Fruit fly (Drosophila melanogaster) whole organism, embryonic: Measurements from ENCODE around the gene CG3603.

ENCODE experiments used
- Aef1 ChIP-seq: fragments of 200-800 bp; sonication (Bioruptor generic); IDR thresholded peaks from 3 replicates; pipeline ENCODE4 v1.3.6; 2022; ENCODE audit warnings: missing biosample characterization, missing genetic modification characterization
- Atf-2 ChIP-seq: fragments of 200-800 bp; sonication (Bioruptor generic); optimal IDR thresholded peaks from 2 replicates; lab custom pipeline; 2016; ENCODE audit warnings: missing biosample characterization, missing genetic modification characterization
- CG11093 ChIP-seq: fragments of 200-800 bp; sonication (Bioruptor generic); IDR thresholded peaks from 3 replicates; pipeline ENCODE4 v1.3.6; 2022; ENCODE audit warnings: missing biosample characterization, missing genetic modification characterization
- CG11247 ChIP-seq: fragments of 200-800 bp; sonication (Bioruptor generic); IDR thresholded peaks from 2 replicates; pipeline ENCODE4 v1.3.6; 2022; ENCODE audit warnings: missing biosample characterization, missing genetic modification characterization
- CG12219 ChIP-seq: fragments of 200-800 bp; sonication (Bioruptor generic); optimal IDR thresholded peaks from 3 replicates; lab custom pipeline; 2018; ENCODE audit warnings: missing biosample characterization, mild to moderate bottlenecking, missing genetic modification characterization
- CG12391 ChIP-seq: fragments of 200-800 bp; sonication (Bioruptor generic); optimal IDR thresholded peaks from 3 replicates; lab custom pipeline; 2018; ENCODE audit warnings: missing biosample characterization, mild to moderate bottlenecking, missing genetic modification characterization, moderate library complexity
- CG13424 ChIP-seq: fragments of 200-800 bp; sonication (Bioruptor generic); optimal IDR thresholded peaks from 2 replicates; lab custom pipeline; 2019; ENCODE audit warnings: missing biosample characterization, mild to moderate bottlenecking, missing genetic modification characterization, moderate library complexity
- CG14667 ChIP-seq: fragments of 200-800 bp; sonication (Bioruptor generic); IDR thresholded peaks from 2 replicates; pipeline ENCODE4 v1.3.6; 2022; ENCODE audit warnings: missing biosample characterization, missing genetic modification characterization
- CG32772 ChIP-seq: fragments of 200-800 bp; sonication (Bioruptor generic); IDR thresholded peaks from 2 replicates; pipeline ENCODE4 v1.3.6; 2022; ENCODE audit warnings: missing biosample characterization, missing genetic modification characterization
- CG3847 ChIP-seq: fragments of 200-800 bp; sonication (Bioruptor generic); IDR thresholded peaks from 2 replicates; pipeline ENCODE4 v1.3.6; 2022; ENCODE audit warnings: missing biosample characterization, missing genetic modification characterization
- CG4617 ChIP-seq: fragments of 200-800 bp; sonication (Bioruptor generic); optimal IDR thresholded peaks from 3 replicates; lab custom pipeline; 2016; ENCODE audit warnings: missing biosample characterization, missing genetic modification characterization, borderline replicate concordance
- CG6689 ChIP-seq: fragments of 200-800 bp; sonication (Bioruptor generic); IDR thresholded peaks from 2 replicates; pipeline ENCODE4 v1.3.6; 2022; ENCODE audit warnings: missing biosample characterization, missing genetic modification characterization
- CG6854 ChIP-seq: fragments of 200-800 bp; sonication (Bioruptor generic); optimal IDR thresholded peaks from 3 replicates; lab custom pipeline; 2017; ENCODE audit warnings: missing biosample characterization, mild to moderate bottlenecking, missing genetic modification characterization
- CG9797 ChIP-seq: fragments of 200-800 bp; sonication (Bioruptor generic); optimal IDR thresholded peaks from 3 replicates; lab custom pipeline; 2018; ENCODE audit warnings: missing biosample characterization, mild to moderate bottlenecking, missing genetic modification characterization
- Deaf1 ChIP-seq: fragments of 200-800 bp; optimal IDR thresholded peaks from 3 replicates; lab custom pipeline; 2019; ENCODE audit warnings: missing biosample characterization, mild to moderate bottlenecking, missing genetic modification characterization, moderate library complexity
- Dfd ChIP-seq, 2 experiments: fragments of >200 bp; optimal IDR thresholded peaks; 2 replicates each; lab custom pipeline; 2017; ENCODE audit warnings: missing biosample characterization in 2 of 2, missing genetic modification characterization in 2 of 2
- Dip3 ChIP-seq: fragments of 200-800 bp; sonication (Bioruptor generic); optimal IDR thresholded peaks from 3 replicates; lab custom pipeline; 2016; ENCODE audit warnings: missing biosample characterization, missing genetic modification characterization
- Dref ChIP-seq: fragments of 200-800 bp; sonication (Bioruptor generic); IDR thresholded peaks from 2 replicates; pipeline ENCODE4 v1.3.6; 2022; ENCODE audit warnings: missing biosample characterization, missing genetic modification characterization
- HLHmδ ChIP-seq: fragments of 200-800 bp; sonication (Bioruptor generic); optimal IDR thresholded peaks from 2 replicates; lab custom pipeline; 2018; ENCODE audit warnings: missing biosample characterization, mild to moderate bottlenecking, missing genetic modification characterization, moderate library complexity
- Lpt ChIP-seq: fragments of >200 bp; optimal IDR thresholded peaks from 2 replicates; lab custom pipeline; 2018; ENCODE audit warnings: missing biosample characterization, missing genetic modification characterization
- Myb ChIP-seq: fragments of 200-800 bp; sonication (Bioruptor generic); optimal IDR thresholded peaks from 2 replicates; lab custom pipeline; 2016; ENCODE audit warnings: missing biosample characterization, missing genetic modification characterization
- Nf-YB ChIP-seq: fragments of 200-800 bp; sonication (Bioruptor generic); optimal IDR thresholded peaks from 3 replicates; lab custom pipeline; 2019; ENCODE audit warnings: missing biosample characterization, mild to moderate bottlenecking, missing genetic modification characterization, moderate library complexity
- NfI ChIP-seq: fragments of 200-800 bp; sonication (Bioruptor generic); optimal IDR thresholded peaks from 3 replicates; lab custom pipeline; 2018; ENCODE audit warnings: missing biosample characterization, mild to moderate bottlenecking, missing genetic modification characterization, moderate library complexity
- Oaz ChIP-seq: fragments of 200-800 bp; sonication (Bioruptor generic); IDR thresholded peaks from 2 replicates; pipeline ENCODE4 v1.3.6; 2022; ENCODE audit warnings: missing biosample characterization, missing genetic modification characterization
- Oli ChIP-seq: fragments of 200-800 bp; sonication (Bioruptor generic); optimal IDR thresholded peaks from 2 replicates; lab custom pipeline; 2018; ENCODE audit warnings: missing biosample characterization, mild to moderate bottlenecking, missing genetic modification characterization, moderate library complexity
- Rfx ChIP-seq: fragments of 200-800 bp; sonication (Bioruptor generic); IDR thresholded peaks from 2 replicates; pipeline ENCODE4 v1.3.6; 2022; ENCODE audit warnings: missing biosample characterization, missing genetic modification characterization
- Sry-β ChIP-seq: fragments of 200-800 bp; sonication (Bioruptor generic); optimal IDR thresholded peaks from 2 replicates; lab custom pipeline; 2018; ENCODE audit warnings: missing biosample characterization, mild to moderate bottlenecking, missing genetic modification characterization, moderate library complexity
- Stat92E ChIP-seq, 3 experiments: fragments of >200 bp in 2 of 3; fragments of 200-800 bp in 1 of 3; sonication (Bioruptor generic) in 1 of 3; optimal IDR thresholded peaks; 2 replicates each; lab custom pipeline; 2017 to 2019; ENCODE audit warnings: missing biosample characterization in 3 of 3, missing genetic modification characterization in 3 of 3, mild to moderate bottlenecking in 1 of 3, moderate library complexity in 1 of 3
- TFAM ChIP-seq: fragments of 200-800 bp; sonication (Bioruptor generic); optimal IDR thresholded peaks from 2 replicates; lab custom pipeline; 2017; ENCODE audit warnings: missing biosample characterization, missing genetic modification characterization, inconsistent platforms
- Xrp1 ChIP-seq: fragments of 200-800 bp; sonication (Bioruptor generic); IDR thresholded peaks from 2 replicates; pipeline ENCODE4 v1.3.6; 2022; ENCODE audit warnings: missing biosample characterization, missing genetic modification characterization
- chn ChIP-seq: fragments of 200-800 bp; sonication (Bioruptor generic); optimal IDR thresholded peaks from 2 replicates; lab custom pipeline; 2016; ENCODE audit warnings: missing biosample characterization, missing genetic modification characterization
- crp ChIP-seq, 2 experiments: fragments of 200-800 bp; sonication (Bioruptor generic); optimal IDR thresholded peaks; 2 replicates in 1 of 2; 3 replicates in 1 of 2; lab custom pipeline; 2017; ENCODE audit warnings: missing biosample characterization in 2 of 2, missing genetic modification characterization in 2 of 2, mild to moderate bottlenecking in 1 of 2, moderate library complexity in 1 of 2
- dmrt11E ChIP-seq: fragments of 200-800 bp; sonication (Bioruptor generic); optimal IDR thresholded peaks from 3 replicates; lab custom pipeline; 2018; ENCODE audit warnings: missing biosample characterization, mild to moderate bottlenecking, missing genetic modification characterization, moderate library complexity
- emc ChIP-seq: fragments of 200-800 bp; sonication (Bioruptor generic); optimal IDR thresholded peaks from 2 replicates; lab custom pipeline; 2016; ENCODE audit warnings: missing biosample characterization, missing genetic modification characterization
- ewg ChIP-seq: fragments of 200-800 bp; sonication (Bioruptor generic); optimal IDR thresholded peaks from 3 replicates; lab custom pipeline; 2017; ENCODE audit warnings: mild to moderate bottlenecking, missing biosample characterization, missing genetic modification reagents, missing genetic modification characterization
- ftz-f1 ChIP-seq: fragments of 200-800 bp; sonication (Bioruptor generic); optimal IDR thresholded peaks from 2 replicates; lab custom pipeline; 2016; ENCODE audit warnings: missing biosample characterization, missing genetic modification characterization
- gem ChIP-seq: fragments of 200-800 bp; sonication (Bioruptor generic); optimal IDR thresholded peaks from 2 replicates; lab custom pipeline; 2019; ENCODE audit warnings: missing biosample characterization, mild to moderate bottlenecking, missing genetic modification characterization, moderate library complexity
- gfzf ChIP-seq: fragments of 200-800 bp; sonication (Bioruptor generic); optimal IDR thresholded peaks from 2 replicates; lab custom pipeline; 2016; ENCODE audit warnings: missing biosample characterization, mild to moderate bottlenecking, missing genetic modification characterization, moderate library complexity
- lmd ChIP-seq: fragments of 200-800 bp; sonication (Bioruptor generic); IDR thresholded peaks from 2 replicates; pipeline ENCODE4 v1.3.6; 2022; ENCODE audit warnings: missing biosample characterization, missing genetic modification characterization
- nerfin-2 ChIP-seq: fragments of 200-800 bp; sonication (Bioruptor generic); IDR thresholded peaks from 2 replicates; pipeline ENCODE4 v1.3.6; 2022; ENCODE audit warnings: missing biosample characterization, missing genetic modification characterization; ENCODE audit not compliant: partially characterized antibody
- otp ChIP-seq: fragments of 200-800 bp; sonication (Bioruptor generic); IDR thresholded peaks from 3 replicates; pipeline ENCODE4, ENCODE4 v1.3.6; 2022; ENCODE audit warnings: missing biosample characterization, missing genetic modification characterization
- peb ChIP-seq: fragments of 200-800 bp; sonication (Bioruptor generic); IDR thresholded peaks from 2 replicates; pipeline ENCODE4 v1.3.6; 2022; ENCODE audit warnings: missing biosample characterization, missing genetic modification characterization
- pfk ChIP-seq: fragments of 200-800 bp; sonication (Bioruptor generic); optimal IDR thresholded peaks from 2 replicates; lab custom pipeline; 2018; ENCODE audit warnings: missing biosample characterization, mild to moderate bottlenecking, missing genetic modification characterization, moderate library complexity
- pros ChIP-seq: fragments of 200-800 bp; sonication (Bioruptor generic); optimal IDR thresholded peaks from 3 replicates; lab custom pipeline; 2019; ENCODE audit warnings: missing biosample characterization, mild to moderate bottlenecking, missing genetic modification characterization, moderate library complexity
- pum ChIP-seq: fragments of 200-800 bp; sonication (Bioruptor generic); optimal IDR thresholded peaks from 2 replicates; lab custom pipeline; 2016; ENCODE audit warnings: missing biosample characterization, missing genetic modification characterization
- sug ChIP-seq: fragments of 200-800 bp; optimal IDR thresholded peaks from 2 replicates; lab custom pipeline; 2019; ENCODE audit warnings: missing biosample characterization, mild to moderate bottlenecking, missing genetic modification characterization, moderate library complexity
- tgo ChIP-seq: fragments of 200-800 bp; sonication (Bioruptor generic); IDR thresholded peaks from 3 replicates; pipeline ENCODE4 v1.3.6; 2022; ENCODE audit warnings: missing biosample characterization, missing genetic modification characterization
- toy ChIP-seq: fragments of 200-800 bp; sonication (Bioruptor generic); IDR thresholded peaks from 2 replicates; pipeline ENCODE4 v1.3.6; 2022; ENCODE audit warnings: missing biosample characterization, missing genetic modification characterization
- twi ChIP-seq: fragments of 200-800 bp; optimal IDR thresholded peaks from 2 replicates; lab custom pipeline; 2019; ENCODE audit warnings: missing biosample characterization, mild to moderate bottlenecking, missing genetic modification characterization, moderate library complexity
- unpg ChIP-seq: fragments of 200-800 bp; sonication (Bioruptor generic); optimal IDR thresholded peaks from 3 replicates; lab custom pipeline; 2018; ENCODE audit warnings: missing biosample characterization, mild to moderate bottlenecking, missing genetic modification characterization, moderate library complexity

The CG3603 gene

DNA sequence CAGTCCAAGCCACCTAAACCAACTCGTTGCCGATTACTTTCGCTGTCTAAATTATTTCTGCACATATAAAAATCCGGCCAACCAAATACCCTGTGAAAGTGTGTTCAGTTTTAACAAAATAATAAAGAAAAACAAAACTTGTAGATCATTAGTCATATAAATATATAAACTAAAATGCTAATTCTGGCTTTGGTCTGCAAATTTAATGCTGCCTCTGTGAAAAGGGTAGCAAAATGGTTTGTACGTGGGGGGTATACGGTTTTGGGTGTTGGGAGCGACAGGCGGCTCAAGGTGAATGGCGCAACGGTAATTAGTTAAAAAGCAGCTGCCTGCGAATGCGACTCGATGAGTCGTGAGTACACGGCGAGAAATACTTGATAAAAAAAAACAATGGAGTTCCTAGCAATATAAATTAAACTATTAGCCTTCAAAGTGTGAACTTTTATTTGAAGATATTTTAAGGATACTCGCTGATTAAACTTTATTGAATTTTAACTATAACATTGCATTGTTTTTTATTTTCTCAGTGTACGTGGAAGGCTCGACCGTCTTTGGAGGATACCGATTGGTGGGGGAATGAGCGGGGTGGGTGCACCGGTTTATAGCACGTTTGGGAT lies 30.1 kb downstream of the CG3603 start (continued):
- no peak for TF ChIP-seq chn (GFP tag; lab: Kevin White, UChicago)
- TF ChIP-seq HLHmδ (GFP tag; lab: Kevin White, UChicago), result no peak
- no peak for TF ChIP-seq pfk (GFP tag; lab: Kevin White, UChicago)
- TF ChIP-seq otp (GFP tag; lab: Robert Waterston, UW), result 0 out of 3 replicates have a peak, but pooled peaks have one; percentile 23
- no peak for TF ChIP-seq CG4617
- TF ChIP-seq peb (GFP tag; lab: Robert Waterston, UW), result no peak
- no peak for TF ChIP-seq NfI
- TF ChIP-seq CG14667 (GFP tag; lab: Robert Waterston, UW), result peak; percentile 36; the same call in 1 of the 2 replicates
- no peak for TF ChIP-seq Deaf1
- no peak for TF ChIP-seq CG32772 (GFP tag; lab: Robert Waterston, UW)
- TF ChIP-seq CG3847, result no peak
- no peak; the same call in 1 of the 2 replicates for TF ChIP-seq Rfx (GFP tag; lab: Robert Waterston, UW)
- TF ChIP-seq Nf-YB (GFP tag; lab: Kevin White, UChicago), result peak; percentile 9
- peak; percentile 45; the same call in 1 of the 2 replicates for TF ChIP-seq lmd (GFP tag; lab: Robert Waterston, UW)
- TF ChIP-seq Sry-β (GFP tag; lab: Kevin White, UChicago), result no peak
- TF ChIP-seq gfzf (GFP tag; lab: Kevin White, UChicago), result no peak
- TF ChIP-seq CG6854, result no peak
- peak; percentile 77 for TF ChIP-seq dmrt11E (tag; lab: Kevin White, UChicago)
- TF ChIP-seq emc, result no peak
- TF ChIP-seq CG12391 (tag; lab: Kevin White, UChicago), result peak; percentile 53
- peak; percentile 54; the same call in 1 of the 2 replicates for TF ChIP-seq CG6689 (GFP tag; lab: Robert Waterston, UW)
- no peak for TF ChIP-seq ftz-f1 (GFP tag; lab: Kevin White, UChicago)
- no peak; the same call in 2 of the 3 replicates for TF ChIP-seq tgo (GFP tag; lab: Robert Waterston, UW)
- peak; percentile 53 for TF ChIP-seq unpg (GFP tag; lab: Kevin White, UChicago)
- TF ChIP-seq Lpt, result no peak
- TF ChIP-seq Xrp1 (GFP tag; lab: Robert Waterston, UW), result peak; percentile 65
- no peak for TF ChIP-seq Aef1 (GFP tag; lab: Robert Waterston, UW)
- no peak for TF ChIP-seq TFAM (GFP tag; lab: Kevin White, UChicago)
- no peak for TF ChIP-seq crp (GFP tag; optimal IDR thresholded peaks at IDR 0.05; lab: Kevin White, UChicago)
- peak; percentile 4 for TF ChIP-seq CG13424 (tag; lab: Kevin White, UChicago)
- no peak for TF ChIP-seq CG11093 (GFP tag; lab: Robert Waterston, UW)
- no peak for TF ChIP-seq Myb (GFP tag; lab: Kevin White, UChicago)
- TF ChIP-seq Dip3 (GFP tag; lab: Kevin White, UChicago), result no peak
- TF ChIP-seq pros (GFP tag; lab: Kevin White, UChicago), result no peak
- TF ChIP-seq pum (GFP tag; lab: Kevin White, UChicago), result peak; percentile 13
- TF ChIP-seq Dfd (GFP tag; optimal IDR thresholded peaks at IDR 0.05; lab: Kevin White, UChicago), result no peak
- TF ChIP-seq Oaz (GFP tag; lab: Robert Waterston, UW), result no peak
- TF ChIP-seq toy (GFP tag; lab: Robert Waterston, UW), result no peak
- no peak for TF ChIP-seq twi
- peak; percentile 65 for TF ChIP-seq gem
- peak; percentile 19 for TF ChIP-seq ewg (GFP tag; lab: Kevin White, UChicago)
- TF ChIP-seq nerfin-2, result no peak
- TF ChIP-seq Atf-2, result no peak
- TF ChIP-seq CG11247 (GFP tag; lab: Robert Waterston, UW), result no peak
- TF ChIP-seq Oli (tag; lab: Kevin White, UChicago), result peak; percentile 24
- TF ChIP-seq CG12219, result no peak
- no peak for TF ChIP-seq Dref
- TF ChIP-seq Stat92E (GFP tag; optimal IDR thresholded peaks at IDR 0.05; lab: Kevin White, UChicago), result no peak
- no peak for TF ChIP-seq sug (tag; lab: Kevin White, UChicago)
- TF ChIP-seq CG9797 (GFP tag; lab: Kevin White, UChicago), result no peak
